Worm (Caenorhabditis elegans) whole organism, L1 larva: ENCODE data around the gene F23D12.2.

Experiments used
- C16A3.4 ChIP-seq: fragments of 150-350 bp; optimal IDR thresholded peaks from 2 replicates; lab custom pipeline; 2014; ENCODE audit warnings: missing biosample characterization, missing genetic modification characterization
- ceh-63 ChIP-seq: fragments of 200-800 bp; sonication (Bioruptor generic); optimal IDR thresholded peaks from 2 replicates; lab custom pipeline; 2018; ENCODE audit warnings: mild to moderate bottlenecking, missing genetic modification characterization, missing compliant biosample characterization
- elt-3 ChIP-seq, 6 experiments: fragments of 150-350 bp in 1 of 6; sonication (generic microtip); optimal IDR thresholded peaks; 2 replicates each; lab custom pipeline; 2017 to 2018; ENCODE audit warnings: missing biosample characterization in 6 of 6, missing genetic modification characterization in 6 of 6, inconsistent platforms in 1 of 6
- lin-39 ChIP-seq: fragments of 150-350 bp; optimal IDR thresholded peaks from 2 replicates; lab custom pipeline; 2014; ENCODE audit warnings: missing biosample characterization, missing genetic modification reagents, missing genetic modification characterization
- snpc-4 ChIP-seq: fragments of 150-350 bp; optimal IDR thresholded peaks from 2 replicates; lab custom pipeline; 2014; ENCODE audit warnings: missing biosample characterization, missing genetic modification characterization
- sox-4 ChIP-seq: sonication (generic microtip); optimal IDR thresholded peaks from 2 replicates; lab custom pipeline; 2016; ENCODE audit warnings: missing genetic modification characterization, missing compliant biosample characterization
- zag-1 ChIP-seq: fragments of 150-350 bp; optimal IDR thresholded peaks from 2 replicates; lab custom pipeline; 2014; ENCODE audit warnings: missing biosample characterization, missing genetic modification characterization
- ztf-11 ChIP-seq, 2 experiments: sonication (generic microtip); optimal IDR thresholded peaks; 2 replicates each; lab custom pipeline; 2016 to 2017; ENCODE audit warnings: missing genetic modification characterization in 2 of 2, missing biosample characterization in 1 of 2, missing compliant biosample characterization in 1 of 2

DNA sequence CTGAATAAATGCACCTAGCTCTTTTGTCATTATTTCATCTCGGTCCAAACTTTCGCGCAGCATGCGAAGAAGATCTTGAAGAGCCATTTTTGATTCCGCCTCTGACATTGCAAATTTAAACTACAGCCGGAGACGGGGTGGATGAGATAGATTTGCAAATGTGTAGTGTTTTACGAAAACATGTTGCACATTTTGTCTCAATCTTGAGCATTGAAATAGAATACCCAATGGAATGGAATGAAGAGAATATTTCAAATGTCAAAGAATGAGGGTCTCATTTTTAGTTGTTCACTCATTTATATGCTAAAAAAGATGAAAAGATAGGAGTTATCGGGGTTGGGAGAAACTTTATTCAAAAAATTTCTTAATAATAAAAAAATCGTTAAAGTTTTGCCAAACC is 34.0 kb upstream of the F23D12.2 start, which contains the start of gene Y66C5A.1:
- no peak for TF ChIP-seq sox-4 (tag; lab: Kevin White, UChicago)
- no peak for TF ChIP-seq zag-1 (tag; lab: Kevin White, UChicago)
- TF ChIP-seq snpc-4 (tag; lab: Kevin White, UChicago): no peak
- no peak for TF ChIP-seq ceh-63 (GFP tag; lab: Kevin White, UChicago)
- TF ChIP-seq lin-39 (tag; lab: Kevin White, UChicago): no peak
- TF ChIP-seq elt-3 (tag; optimal IDR thresholded peaks at IDR 0.05; lab: Kevin White, UChicago): no peak
- no peak for TF ChIP-seq ztf-11 (tag; optimal IDR thresholded peaks at IDR 0.05; lab: Kevin White, UChicago)
- no peak for TF ChIP-seq C16A3.4 (tag; lab: Kevin White, UChicago)
